Worm (Caenorhabditis elegans): Measurements from ENCODE around the gene C06E4.1.

- TF ChIP-seq nhr-237 (tag; optimal IDR thresholded peaks at IDR 0.05): no peak
- TF ChIP-seq mab-5 (tag; optimal IDR thresholded peaks at IDR 0.05): no peak
- TF ChIP-seq unc-39 (tag; optimal IDR thresholded peaks at IDR 0.05): no peak
- no peak for TF ChIP-seq lsy-2 (tag; optimal IDR thresholded peaks at IDR 0.05)
- TF ChIP-seq ceh-43 (GFP tag; optimal IDR thresholded peaks at IDR 0.05): no peak
- no peak for TF ChIP-seq nhr-28 (tag; optimal IDR thresholded peaks at IDR 0.05)
- TF ChIP-seq sem-2 (GFP tag; optimal IDR thresholded peaks at IDR 0.05): no peak
- no peak for TF ChIP-seq mep-1 (tag; optimal IDR thresholded peaks at IDR 0.05)
- no peak for TF ChIP-seq ceh-83 (GFP tag; optimal IDR thresholded peaks at IDR 0.05)
Measured at ce11 chrIV:7285839-7286238, 2.8 kb downstream of the C06E4.1 start, which contains the start of gene C06E4.8.

Data from whole organism, mixed stage, embryonic.